Worm (Caenorhabditis elegans) whole organism, L1 larva: ENCODE results near the gene F45E1.5.

Source experiments
- C16A3.4 ChIP-seq: fragments of 150-350 bp; optimal IDR thresholded peaks from 2 replicates; lab custom pipeline; 2014; ENCODE audit warnings: missing biosample characterization, missing genetic modification characterization
- F16B12.6 ChIP-seq: fragments of 150-350 bp; optimal IDR thresholded peaks from 2 replicates; lab custom pipeline; 2014; ENCODE audit warnings: missing biosample characterization, missing genetic modification characterization
- alr-1 ChIP-seq: fragments of 200-800 bp; sonication (Bioruptor generic); optimal IDR thresholded peaks from 2 replicates; lab custom pipeline; 2018; ENCODE audit warnings: borderline replicate concordance, mild to moderate bottlenecking, missing genetic modification characterization, missing compliant biosample characterization
- aly-2 ChIP-seq: fragments of 150-350 bp; optimal IDR thresholded peaks from 2 replicates; lab custom pipeline; 2014; ENCODE audit warnings: missing biosample characterization, missing genetic modification characterization
- ama-1 ChIP-seq: fragments of 150-350 bp; optimal IDR thresholded peaks from 2 replicates; lab custom pipeline; 2014
- blmp-1 ChIP-seq: fragments of 150-350 bp; optimal IDR thresholded peaks from 2 replicates; lab custom pipeline; 2014; ENCODE audit warnings: missing biosample characterization, missing genetic modification characterization
- ceh-63 ChIP-seq: fragments of 200-800 bp; sonication (Bioruptor generic); optimal IDR thresholded peaks from 2 replicates; lab custom pipeline; 2018; ENCODE audit warnings: mild to moderate bottlenecking, missing genetic modification characterization, missing compliant biosample characterization
- ceh-8 ChIP-seq: fragments of 200-800 bp; sonication (Bioruptor generic); optimal IDR thresholded peaks from 2 replicates; lab custom pipeline; 2018; ENCODE audit warnings: mild to moderate bottlenecking, missing genetic modification characterization, moderate library complexity, missing compliant biosample characterization
- ceh-90 ChIP-seq: sonication (generic microtip); optimal IDR thresholded peaks from 2 replicates; lab custom pipeline; 2016; ENCODE audit warnings: missing genetic modification characterization, missing compliant biosample characterization
- efl-1 ChIP-seq, 4 experiments: fragments of 150-350 bp; optimal IDR thresholded peaks in 3 of 4; peaks in 1 of 4; 1 replicate in 1 of 4; 2 replicates in 3 of 4; lab custom pipeline; 2014; ENCODE audit warnings: missing biosample characterization in 2 of 4, missing genetic modification characterization in 2 of 4, missing genetic modification reagents in 2 of 4
- efl-3 ChIP-seq: fragments of 200-800 bp; sonication (Bioruptor generic); optimal IDR thresholded peaks from 2 replicates; lab custom pipeline; 2018; ENCODE audit warnings: mild to moderate bottlenecking, missing genetic modification characterization, missing compliant biosample characterization
- egl-27 ChIP-seq, 2 experiments: fragments of 150-350 bp in 1 of 2; sonication (generic microtip); optimal IDR thresholded peaks; 3 replicates each; lab custom pipeline; 2017 to 2018; ENCODE audit warnings: missing biosample characterization in 2 of 2, missing genetic modification characterization in 2 of 2, missing genetic modification reagents in 2 of 2
- elt-2 ChIP-seq: sonication (generic microtip); optimal IDR thresholded peaks from 2 replicates; lab custom pipeline; 2016; ENCODE audit warnings: missing genetic modification characterization, mild to moderate bottlenecking, inconsistent platforms, missing compliant biosample characterization, missing genetic modification reagents
- elt-3 ChIP-seq, 6 experiments: fragments of 150-350 bp in 1 of 6; sonication (generic microtip); optimal IDR thresholded peaks; 2 replicates each; lab custom pipeline; 2017 to 2018; ENCODE audit warnings: missing biosample characterization in 6 of 6, missing genetic modification characterization in 6 of 6, inconsistent platforms in 1 of 6
- ets-5 ChIP-seq: fragments of 200-800 bp; sonication (Bioruptor generic); IDR thresholded peaks from 2 replicates; pipeline ENCODE4 v1.3.6; 2022; ENCODE audit warnings: missing genetic modification characterization, missing compliant biosample characterization
- fkh-10 ChIP-seq: sonication (generic microtip); optimal IDR thresholded peaks from 2 replicates; lab custom pipeline; 2017; ENCODE audit warnings: missing biosample characterization, missing genetic modification reagents, missing genetic modification characterization
- fkh-4 ChIP-seq: sonication (generic microtip); optimal IDR thresholded peaks from 2 replicates; lab custom pipeline; 2016; ENCODE audit warnings: missing compliant biosample characterization, missing genetic modification characterization, borderline replicate concordance
- fkh-8 ChIP-seq: sonication (generic microtip); optimal IDR thresholded peaks from 2 replicates; lab custom pipeline; 2016; ENCODE audit warnings: mild to moderate bottlenecking, missing genetic modification characterization, missing compliant biosample characterization
- hlh-17 ChIP-seq: fragments of 200-800 bp; sonication (Bioruptor generic); optimal IDR thresholded peaks from 2 replicates; lab custom pipeline; 2018; ENCODE audit warnings: missing genetic modification characterization, mild to moderate bottlenecking, missing compliant biosample characterization, moderate library complexity, borderline replicate concordance
- hlh-4 ChIP-seq: sonication (generic microtip); optimal IDR thresholded peaks from 2 replicates; lab custom pipeline; 2016; ENCODE audit warnings: mild to moderate bottlenecking, missing genetic modification characterization, missing compliant biosample characterization
- irx-1 ChIP-seq: sonication (generic microtip); optimal IDR thresholded peaks from 2 replicates; lab custom pipeline; 2016; ENCODE audit warnings: missing genetic modification characterization, missing compliant biosample characterization
- isw-1 ChIP-seq: fragments of 200-800 bp; sonication (Bioruptor generic); IDR thresholded peaks from 2 replicates; pipeline ENCODE4 v1.3.6; 2022; ENCODE audit warnings: missing genetic modification characterization, missing compliant biosample characterization
- lin-14 ChIP-seq: fragments of 200-800 bp; sonication (Bioruptor generic); optimal IDR thresholded peaks from 2 replicates; lab custom pipeline; 2018; ENCODE audit warnings: mild to moderate bottlenecking, missing genetic modification characterization, moderate library complexity, missing compliant biosample characterization
- lin-15B ChIP-seq: fragments of 150-350 bp; sonication (generic microtip); optimal IDR thresholded peaks from 3 replicates; lab custom pipeline; 2014; ENCODE audit warnings: missing biosample characterization, missing genetic modification characterization
- lin-35 ChIP-seq, 2 experiments: fragments of 150-350 bp; optimal IDR thresholded peaks; 2 replicates each; lab custom pipeline; 2014; ENCODE audit warnings: missing biosample characterization in 2 of 2, missing genetic modification characterization in 2 of 2, missing genetic modification reagents in 2 of 2
- lir-3 ChIP-seq: sonication (generic microtip); optimal IDR thresholded peaks from 2 replicates; lab custom pipeline; 2016; ENCODE audit warnings: mild to moderate bottlenecking, missing genetic modification characterization, moderate library complexity, missing compliant biosample characterization; ENCODE audit not compliant: poor library complexity
- mep-1 ChIP-seq: fragments of 150-350 bp; optimal IDR thresholded peaks from 2 replicates; lab custom pipeline; 2014; ENCODE audit warnings: missing biosample characterization, missing genetic modification characterization
- nhr-20 ChIP-seq: sonication (generic microtip); optimal IDR thresholded peaks from 2 replicates; lab custom pipeline; 2016; ENCODE audit warnings: mild to moderate bottlenecking, missing genetic modification characterization, missing compliant biosample characterization
- nhr-71 ChIP-seq: sonication (generic microtip); optimal IDR thresholded peaks from 2 replicates; lab custom pipeline; 2016; ENCODE audit warnings: mild to moderate bottlenecking, missing genetic modification characterization, moderate library complexity, missing compliant biosample characterization
- nhr-76 ChIP-seq: sonication (generic microtip); optimal IDR thresholded peaks from 2 replicates; lab custom pipeline; 2017; ENCODE audit warnings: missing biosample characterization, missing genetic modification characterization
- nhr-77 ChIP-seq: fragments of 150-350 bp; optimal IDR thresholded peaks from 2 replicates; lab custom pipeline; 2014; ENCODE audit warnings: missing biosample characterization, missing genetic modification characterization
- nhr-84 ChIP-seq: sonication (generic microtip); optimal IDR thresholded peaks from 2 replicates; lab custom pipeline; 2017; ENCODE audit warnings: missing biosample characterization, missing genetic modification characterization
- nhr-85 ChIP-seq: sonication (generic microtip); peaks from one replicate; lab custom pipeline; 2016; ENCODE audit warnings: missing genetic modification characterization, inconsistent platforms, missing compliant biosample characterization
- rnt-1 ChIP-seq: sonication (generic microtip); optimal IDR thresholded peaks from 2 replicates; lab custom pipeline; 2016; ENCODE audit warnings: mild to moderate bottlenecking, missing genetic modification characterization, moderate library complexity, missing compliant biosample characterization
- snpc-4 ChIP-seq: fragments of 150-350 bp; optimal IDR thresholded peaks from 2 replicates; lab custom pipeline; 2014; ENCODE audit warnings: missing biosample characterization, missing genetic modification characterization
- sptf-1 ChIP-seq: fragments of 150-350 bp; optimal IDR thresholded peaks from 2 replicates; lab custom pipeline; 2014; ENCODE audit warnings: missing biosample characterization, missing genetic modification characterization
- tbx-2 ChIP-seq: sonication (generic microtip); optimal IDR thresholded peaks from 2 replicates; lab custom pipeline; 2016; ENCODE audit warnings: missing genetic modification characterization, missing compliant biosample characterization
- tlp-1 ChIP-seq: fragments of 150-350 bp; optimal IDR thresholded peaks from 2 replicates; lab custom pipeline; 2014; ENCODE audit warnings: missing biosample characterization, missing genetic modification characterization
- unc-130 ChIP-seq: fragments of 150-350 bp; optimal IDR thresholded peaks from 2 replicates; lab custom pipeline; 2017; ENCODE audit warnings: missing biosample characterization, missing genetic modification characterization, inconsistent platforms
- unc-30 ChIP-seq: sonication (generic microtip); optimal IDR thresholded peaks from 2 replicates; lab custom pipeline; 2017; ENCODE audit warnings: missing biosample characterization, missing genetic modification characterization
- unc-86 ChIP-seq: sonication (generic microtip); optimal IDR thresholded peaks from 2 replicates; lab custom pipeline; 2016; ENCODE audit warnings: missing genetic modification characterization, missing compliant biosample characterization
- unc-98 ChIP-seq: fragments of 200-800 bp; sonication (Bioruptor generic); IDR thresholded peaks from 2 replicates; pipeline ENCODE4 v1.3.6; 2022; ENCODE audit warnings: missing genetic modification characterization, missing compliant biosample characterization
- vab-15 ChIP-seq: sonication (generic microtip); optimal IDR thresholded peaks from 2 replicates; lab custom pipeline; 2017; ENCODE audit warnings: missing genotype, mild to moderate bottlenecking, missing genetic modification characterization, missing compliant biosample characterization
- xbp-1 ChIP-seq: sonication (generic microtip); optimal IDR thresholded peaks from 2 replicates; lab custom pipeline; 2016; ENCODE audit warnings: missing genetic modification characterization, missing compliant biosample characterization
- zag-1 ChIP-seq: fragments of 150-350 bp; optimal IDR thresholded peaks from 2 replicates; lab custom pipeline; 2014; ENCODE audit warnings: missing biosample characterization, missing genetic modification characterization
- ztf-11 ChIP-seq, 2 experiments: sonication (generic microtip); optimal IDR thresholded peaks; 2 replicates each; lab custom pipeline; 2016 to 2017; ENCODE audit warnings: missing genetic modification characterization in 2 of 2, missing biosample characterization in 1 of 2, missing compliant biosample characterization in 1 of 2
- ztf-4 ChIP-seq: fragments of 150-350 bp; optimal IDR thresholded peaks from 2 replicates; lab custom pipeline; 2014; ENCODE audit warnings: missing biosample characterization, missing genetic modification characterization

Gene F45E1.5

ce11 chrX:8014407-8015003 is 38.0 kb downstream of the F45E1.5 start, which contains the start of gene unk-1:
TSS of gene unk-1 (plus strand) at chrX:8014983.
- TF ChIP-seq lin-35 (GFP tag; optimal IDR thresholded peaks at IDR 0.05; lab: Kevin White, UChicago) (peak in 1 of 2 experiments; percentile 13), nhr-85 (peak; percentile 49), elt-2 (peak; percentile 43), lin-14 (GFP tag; lab: Kevin White, UChicago) (peak; percentile 12), hlh-4 (tag; lab: Kevin White, UChicago) (no peak)

DNA sequence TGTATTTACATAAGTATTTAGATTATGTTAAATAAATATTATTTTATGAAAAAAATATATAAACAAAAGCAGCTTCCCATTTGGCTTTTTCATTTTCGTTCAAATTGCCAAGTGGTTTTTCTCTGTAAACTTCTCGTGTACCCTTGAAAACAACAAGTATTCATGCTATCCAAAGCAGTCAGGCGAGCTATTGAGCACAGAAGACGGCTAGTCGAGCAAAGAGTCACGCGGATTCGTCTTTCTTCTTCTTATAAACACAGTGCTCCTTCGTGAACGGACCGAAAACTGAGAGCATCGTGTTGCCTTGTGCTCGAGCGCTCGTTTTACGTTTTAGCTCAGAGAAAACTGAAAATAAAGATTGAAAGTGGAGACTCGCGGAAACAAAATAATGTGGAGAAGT is 39.4 kb downstream of the F45E1.5 start:
- TF ChIP-seq aly-2 (tag; lab: Kevin White, UChicago) (no peak), nhr-77 (no peak), ets-5 (GFP tag; lab: Robert Waterston, UW) (no peak), lin-35 (GFP tag; optimal IDR thresholded peaks at IDR 0.05; lab: Kevin White, UChicago) (no peak), xbp-1 (tag; lab: Kevin White, UChicago) (no peak), lin-14 (GFP tag; lab: Kevin White, UChicago) (peak; percentile 60), unc-30 (tag; lab: Kevin White, UChicago) (no peak), fkh-4 (tag; lab: Kevin White, UChicago) (no peak), efl-1 (optimal IDR thresholded peaks at IDR 0.05; lab: Kevin White, UChicago) (no peak), efl-1 (GFP tag; optimal IDR thresholded peaks at IDR 0.05 in 1 of 2; lab: Kevin White, UChicago) (peak in 1 of 2 experiments; percentile 40), F16B12.6 (tag; lab: Kevin White, UChicago) (no peak), nhr-71 (peak; percentile 28), unc-130 (tag; lab: Kevin White, UChicago) (no peak), ztf-11 (tag; optimal IDR thresholded peaks at IDR 0.05; lab: Kevin White, UChicago) (no peak), snpc-4 (no peak), ceh-90 (tag; lab: Kevin White, UChicago) (no peak), unc-86 (tag; lab: Kevin White, UChicago) (no peak), zag-1 (no peak), egl-27 (tag; optimal IDR thresholded peaks at IDR 0.05; lab: Kevin White, UChicago) (no peak), tbx-2 (no peak), mep-1 (tag; lab: Kevin White, UChicago) (no peak), lir-3 (no peak), sptf-1 (no peak), elt-2 (no peak), ceh-8 (GFP tag; lab: Kevin White, UChicago) (no peak), ceh-63 (no peak), blmp-1 (no peak), isw-1 (GFP tag; lab: Robert Waterston, UW) (no peak), hlh-17 (no peak), irx-1 (tag; lab: Kevin White, UChicago) (no peak), fkh-10 (GFP tag; lab: Kevin White, UChicago) (no peak), fkh-8 (tag; lab: Kevin White, UChicago) (peak; percentile 10), tlp-1 (tag; lab: Kevin White, UChicago) (no peak), alr-1 (tag; lab: Kevin White, UChicago) (no peak), nhr-76 (tag; lab: Kevin White, UChicago) (no peak), nhr-20 (tag; lab: Kevin White, UChicago) (no peak), C16A3.4 (tag; lab: Kevin White, UChicago) (no peak), ama-1 (lab: Kevin White, UChicago) (no peak), efl-3 (GFP tag; lab: Kevin White, UChicago) (no peak), nhr-84 (tag; lab: Kevin White, UChicago) (no peak), lin-15B (tag; lab: Kevin White, UChicago) (no peak), rnt-1 (tag; lab: Kevin White, UChicago) (peak; percentile 0), ztf-4 (no peak), vab-15 (tag; lab: Kevin White, UChicago) (no peak), elt-3 (tag; optimal IDR thresholded peaks at IDR 0.05; lab: Kevin White, UChicago) (no peak), unc-98 (no peak)
